Worm (Caenorhabditis elegans) whole organism, young adult: Measurements from ENCODE around the gene Y45F10C.6.
"Not testable (repeated sequence)": the region's sequence is repeated elsewhere in the genome, so short reads cannot be mapped to it uniquely, and the experiment has no call there.

Experiments used
- B0019.2 ChIP-seq: fragments of 200-800 bp; sonication (Bioruptor generic); conservative IDR thresholded peaks from 2 replicates; pipeline ENCODE4 v1.3.6; 2022; ENCODE audit warnings: missing genetic modification reagents, missing genetic modification characterization, missing compliant biosample characterization
- C06A6.2 ChIP-seq: fragments of 200-800 bp; sonication (Bioruptor generic); conservative IDR thresholded peaks from 2 replicates; pipeline ENCODE4 v1.3.6; 2022; ENCODE audit warnings: missing genetic modification characterization, missing compliant biosample characterization
- C17E4.6 ChIP-seq: fragments of 200-800 bp; sonication (Bioruptor generic); IDR thresholded peaks from 2 replicates; pipeline ENCODE4 v1.3.6; 2022; ENCODE audit warnings: missing genetic modification reagents, missing genetic modification characterization, missing compliant biosample characterization
- F23B12.7 ChIP-seq: sonication (generic microtip); optimal IDR thresholded peaks from 2 replicates; lab custom pipeline; 2017; ENCODE audit warnings: missing genetic modification characterization, mild to moderate bottlenecking, missing compliant biosample characterization, antibody characterized with exemption, moderate library complexity; ENCODE audit not compliant: insufficient read depth
- F57A8.1 ChIP-seq: fragments of 200-800 bp; sonication (Bioruptor generic); optimal IDR thresholded peaks from 2 replicates; lab custom pipeline; 2018; ENCODE audit warnings: mild to moderate bottlenecking, missing genetic modification characterization, moderate library complexity, missing compliant biosample characterization
- K11D2.4 ChIP-seq: fragments of 200-800 bp; sonication (Bioruptor generic); IDR thresholded peaks from 2 replicates; pipeline ENCODE4 v1.3.6; 2022; ENCODE audit warnings: missing genetic modification reagents, missing genetic modification characterization, missing compliant biosample characterization
- attf-3 ChIP-seq: fragments of 200-800 bp; sonication (Bioruptor generic); conservative IDR thresholded peaks from 2 replicates; pipeline ENCODE4 v1.3.6; 2022; ENCODE audit warnings: missing genetic modification reagents, missing genetic modification characterization, missing compliant biosample characterization
- attf-6 ChIP-seq: fragments of 200-800 bp; sonication (Bioruptor generic); IDR thresholded peaks from 2 replicates; pipeline ENCODE4 v1.3.6; 2022; ENCODE audit warnings: missing genetic modification reagents, missing genetic modification characterization, missing compliant biosample characterization
- ccch-3 ChIP-seq: fragments of 200-800 bp; sonication (Bioruptor generic); optimal IDR thresholded peaks from 2 replicates; lab custom pipeline; 2018; ENCODE audit warnings: mild to moderate bottlenecking, missing genetic modification characterization, missing compliant biosample characterization
- cebp-2 ChIP-seq: fragments of 200-800 bp; sonication (Bioruptor generic); IDR thresholded peaks from 2 replicates; pipeline ENCODE4 v1.3.6; 2022; ENCODE audit warnings: missing genetic modification characterization, missing compliant biosample characterization
- ceh-27 ChIP-seq: fragments of 200-800 bp; sonication (Bioruptor generic); optimal IDR thresholded peaks from 2 replicates; lab custom pipeline; 2018; ENCODE audit warnings: mild to moderate bottlenecking, missing genetic modification characterization, moderate library complexity, missing compliant biosample characterization
- chd-7 ChIP-seq: sonication (generic microtip); optimal IDR thresholded peaks from 2 replicates; lab custom pipeline; 2016; ENCODE audit warnings: mild to moderate bottlenecking, missing genetic modification characterization, moderate library complexity, missing compliant biosample characterization
- dox-1 ChIP-seq: fragments of 200-800 bp; sonication (Bioruptor generic); IDR thresholded peaks from 2 replicates; pipeline ENCODE4 v1.3.6; 2022; ENCODE audit warnings: missing genetic modification reagents, missing genetic modification characterization, missing compliant biosample characterization
- fkh-3 ChIP-seq: sonication (generic microtip); optimal IDR thresholded peaks from 2 replicates; lab custom pipeline; 2016; ENCODE audit warnings: mild to moderate bottlenecking, missing genetic modification characterization, missing compliant biosample characterization
- gei-17 ChIP-seq: fragments of 200-800 bp; sonication (Bioruptor generic); optimal IDR thresholded peaks from 2 replicates; lab custom pipeline; 2018; ENCODE audit warnings: mild to moderate bottlenecking, missing genetic modification characterization, missing compliant biosample characterization
- hmg-1.2 ChIP-seq: fragments of 200-800 bp; sonication (Bioruptor generic); IDR thresholded peaks from 2 replicates; pipeline ENCODE4 v1.3.6; 2022; ENCODE audit warnings: missing genetic modification reagents, missing genetic modification characterization, missing compliant biosample characterization
- let-526 ChIP-seq: fragments of 200-800 bp; sonication (Bioruptor generic); IDR thresholded peaks from 2 replicates; pipeline ENCODE4 v1.3.6; 2022; ENCODE audit warnings: missing genetic modification reagents, missing genetic modification characterization, missing compliant biosample characterization
- lin-54 ChIP-seq: fragments of 200-800 bp; sonication (Bioruptor generic); optimal IDR thresholded peaks from 2 replicates; lab custom pipeline; 2018; ENCODE audit warnings: mild to moderate bottlenecking, missing genetic modification characterization, missing compliant biosample characterization
- lir-1 ChIP-seq: fragments of 200-800 bp; sonication (Bioruptor generic); conservative IDR thresholded peaks from 2 replicates; pipeline ENCODE4 v1.3.6; 2022; ENCODE audit warnings: missing genetic modification reagents, missing genetic modification characterization, missing compliant biosample characterization
- lsy-27 ChIP-seq: sonication (generic microtip); optimal IDR thresholded peaks from 2 replicates; lab custom pipeline; 2017; ENCODE audit warnings: missing genetic modification characterization, mild to moderate bottlenecking, missing compliant biosample characterization, antibody characterized with exemption, missing genotype, borderline replicate concordance; ENCODE audit not compliant: insufficient read depth
- madf-3 ChIP-seq: fragments of 200-800 bp; sonication (Bioruptor generic); IDR thresholded peaks from 2 replicates; pipeline ENCODE4 v1.3.6; 2022; ENCODE audit warnings: missing genetic modification reagents, missing genetic modification characterization, missing compliant biosample characterization
- madf-6 ChIP-seq: fragments of 200-800 bp; sonication (Bioruptor generic); IDR thresholded peaks from 2 replicates; pipeline ENCODE4 v1.3.6; 2022; ENCODE audit warnings: missing genetic modification reagents, missing genetic modification characterization, missing compliant biosample characterization
- mcd-1 ChIP-seq: fragments of 200-800 bp; sonication (Bioruptor generic); IDR thresholded peaks from 2 replicates; pipeline ENCODE4 v1.3.6; 2022; ENCODE audit warnings: missing genetic modification reagents, missing genetic modification characterization, missing compliant biosample characterization
- nfyb-1 ChIP-seq: fragments of 200-800 bp; sonication (Bioruptor generic); IDR thresholded peaks from 2 replicates; pipeline ENCODE4 v1.3.6; 2022; ENCODE audit warnings: missing genetic modification reagents, missing genetic modification characterization, missing compliant biosample characterization
- nhr-120 ChIP-seq: fragments of 200-800 bp; sonication (Bioruptor generic); IDR thresholded peaks from 2 replicates; pipeline ENCODE4 v1.3.6; 2022; ENCODE audit warnings: missing genetic modification characterization, missing compliant biosample characterization
- pbrm-1 ChIP-seq: fragments of 200-800 bp; sonication (Bioruptor generic); IDR thresholded peaks from 2 replicates; pipeline ENCODE4 v1.3.6; 2022; ENCODE audit warnings: missing genetic modification reagents, missing genetic modification characterization, missing compliant biosample characterization
- rec-8 ChIP-seq, 2 experiments: sonication (generic microtip); optimal IDR thresholded peaks; 2 replicates each; lab custom pipeline; 2016; ENCODE audit warnings: mild to moderate bottlenecking in 2 of 2, missing genetic modification characterization in 2 of 2, missing genetic modification reagents in 2 of 2, missing genotype in 2 of 2, missing biosample characterization in 1 of 2, missing compliant biosample characterization in 1 of 2, moderate library complexity in 1 of 2
- repo-1 ChIP-seq: sonication (generic microtip); optimal IDR thresholded peaks from 2 replicates; lab custom pipeline; 2017; ENCODE audit warnings: mild to moderate bottlenecking, missing genetic modification characterization, missing compliant biosample characterization
- rpc-1 ChIP-seq, 2 experiments: fragments of 150-350 bp in 1 of 2; sonication (generic microtip) in 1 of 2; optimal IDR thresholded peaks; 2 replicates each; lab custom pipeline; 2014 to 2018; ENCODE audit warnings: missing biosample characterization in 1 of 2, missing genetic modification characterization in 1 of 2, missing genetic modification reagents in 1 of 2, missing genotype in 1 of 2
- snpc-1.1 ChIP-seq: sonication (generic microtip); optimal IDR thresholded peaks from 2 replicates; lab custom pipeline; 2017; ENCODE audit warnings: missing genetic modification characterization, mild to moderate bottlenecking, missing compliant biosample characterization, antibody characterized with exemption, moderate library complexity, missing genotype, missing genetic modification reagents; ENCODE audit not compliant: insufficient read depth
- snpc-3.4 ChIP-seq: sonication (generic microtip); optimal IDR thresholded peaks from 2 replicates; lab custom pipeline; 2017; ENCODE audit warnings: missing genetic modification characterization, mild to moderate bottlenecking, missing compliant biosample characterization, antibody characterized with exemption, moderate library complexity, missing genotype, missing genetic modification reagents
- snpc-4 ChIP-seq, 5 experiments: fragments of 150-350 bp in 1 of 5; sonication (generic microtip) in 4 of 5; optimal IDR thresholded peaks; 2 replicates each; lab custom pipeline; 2014 to 2018; ENCODE audit warnings: missing genetic modification characterization in 5 of 5, missing biosample characterization in 3 of 5, antibody characterized with exemption in 2 of 5, mild to moderate bottlenecking in 2 of 5, missing compliant biosample characterization in 2 of 5, missing genotype in 2 of 5, moderate library complexity in 2 of 5, missing genetic modification reagents in 1 of 5
- somi-1 ChIP-seq: fragments of 200-800 bp; sonication (Bioruptor generic); optimal IDR thresholded peaks from 2 replicates; lab custom pipeline; 2018; ENCODE audit warnings: mild to moderate bottlenecking, missing genetic modification characterization, missing compliant biosample characterization
- tbx-9 ChIP-seq: sonication (generic microtip); optimal IDR thresholded peaks from 2 replicates; lab custom pipeline; 2016; ENCODE audit warnings: borderline replicate concordance, missing genetic modification characterization, inconsistent platforms, missing compliant biosample characterization
- tlf-1 ChIP-seq: fragments of 200-800 bp; sonication (Bioruptor generic); optimal IDR thresholded peaks from 2 replicates; lab custom pipeline; 2018; ENCODE audit warnings: mild to moderate bottlenecking, missing genetic modification characterization, missing compliant biosample characterization
- zim-3 ChIP-seq: sonication (generic microtip); optimal IDR thresholded peaks from 2 replicates; lab custom pipeline; 2017; ENCODE audit warnings: mild to moderate bottlenecking, missing genetic modification characterization, moderate library complexity, missing compliant biosample characterization

Y45F10C.6 gene

DNA sequence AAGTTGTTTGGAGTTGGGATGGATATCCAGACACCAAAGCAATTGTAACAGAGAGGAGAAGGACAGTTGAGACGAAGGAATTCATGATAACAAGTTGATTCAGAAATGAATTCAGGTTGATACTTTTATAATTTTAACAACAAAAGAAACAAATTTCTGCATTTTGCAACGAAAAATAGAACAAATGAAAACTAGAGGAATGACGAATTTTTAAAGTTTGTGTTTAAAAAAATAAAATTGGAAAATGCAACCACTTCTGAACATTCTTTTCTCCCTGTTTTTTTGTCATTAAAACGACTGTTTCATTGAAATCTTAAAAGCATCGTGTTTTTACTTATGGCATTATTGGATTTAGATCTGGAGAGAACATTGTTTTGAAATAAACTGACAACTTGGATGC, 712 bp upstream of the Y45F10C.6 start, which contains the start of gene C08F11.12:
Gene C08F11.12 (minus strand): TSS at position 101 of the 400 bp plus-strand sequence.
- not testable (repeated sequence) for TF ChIP-seq tlf-1 (GFP tag; lab: Kevin White, UChicago); attf-6 (GFP tag; lab: Robert Waterston, UW); lsy-27 (tag; lab: Kevin White, UChicago)

DNA sequence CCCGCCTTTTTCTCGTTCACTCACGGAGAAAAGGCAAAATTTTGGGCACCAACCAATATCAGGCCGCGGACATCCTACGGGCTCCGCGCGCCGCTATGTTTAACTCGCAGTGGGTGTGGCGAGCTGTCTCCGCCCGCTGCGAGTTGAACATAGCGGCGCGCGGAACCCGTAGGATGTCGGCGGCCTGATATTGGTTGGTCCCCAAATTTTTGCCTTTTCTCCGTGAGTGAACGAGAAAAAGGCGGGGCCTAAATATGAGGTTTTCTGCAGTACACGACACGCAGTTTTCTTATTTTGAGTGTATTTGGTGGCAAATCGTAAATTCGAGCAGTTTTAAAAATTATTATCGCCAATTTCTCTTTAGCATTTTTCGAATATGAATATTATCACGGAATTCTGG, 6.0 kb downstream of the Y45F10C.6 start:
- TF ChIP-seq pbrm-1 (GFP tag; lab: Robert Waterston, UW) (peak; percentile 78), attf-6 (GFP tag; lab: Robert Waterston, UW) (peak; percentile 94), mcd-1 (GFP tag; lab: Robert Waterston, UW) (peak; percentile 61), snpc-4 (tag; optimal IDR thresholded peaks at IDR 0.05; lab: Kevin White, UChicago) (peak in 2 of 4 experiments; percentile 17 to 87), madf-6 (GFP tag; lab: Robert Waterston, UW) (peak; percentile 41; the same call in 1 of the 2 replicates), hmg-1.2 (GFP tag; lab: Robert Waterston, UW) (peak; percentile 67), cebp-2 (0 out of 2 replicates have a peak, but pooled peaks have one; percentile 69)
- TF ChIP-seq snpc-4 (GFP tag; optimal IDR thresholded peaks at IDR 0.05; lab: Kevin White, UChicago), result not testable (repeated sequence)

DNA sequence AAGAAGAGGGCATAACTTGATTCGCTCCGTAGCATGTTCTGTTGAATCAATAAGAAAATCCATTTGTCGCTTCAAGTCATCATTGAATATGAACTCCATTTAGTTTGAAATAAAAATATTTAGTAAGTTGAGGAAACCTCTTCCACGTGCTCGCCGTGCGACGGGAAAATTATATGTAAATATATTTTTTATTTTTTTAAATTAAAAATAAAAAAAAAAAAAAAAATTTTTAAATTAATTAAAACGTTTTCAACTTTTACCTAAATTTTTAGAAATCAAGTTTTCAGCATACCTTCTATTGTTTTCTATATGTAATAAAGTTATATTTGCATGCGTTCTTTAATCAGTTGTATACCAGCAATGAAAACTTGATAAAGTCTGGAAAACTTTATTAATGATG, 7.3 kb downstream of the Y45F10C.6 start, which contains the start of gene Y45F10C.1:
Gene Y45F10C.1 (minus strand): TSS at position 101 of the 400 bp plus-strand sequence.
- TF ChIP-seq snpc-1.1; madf-3 (GFP tag; lab: Robert Waterston, UW); ceh-27 (GFP tag; lab: Kevin White, UChicago): not testable (repeated sequence)

DNA sequence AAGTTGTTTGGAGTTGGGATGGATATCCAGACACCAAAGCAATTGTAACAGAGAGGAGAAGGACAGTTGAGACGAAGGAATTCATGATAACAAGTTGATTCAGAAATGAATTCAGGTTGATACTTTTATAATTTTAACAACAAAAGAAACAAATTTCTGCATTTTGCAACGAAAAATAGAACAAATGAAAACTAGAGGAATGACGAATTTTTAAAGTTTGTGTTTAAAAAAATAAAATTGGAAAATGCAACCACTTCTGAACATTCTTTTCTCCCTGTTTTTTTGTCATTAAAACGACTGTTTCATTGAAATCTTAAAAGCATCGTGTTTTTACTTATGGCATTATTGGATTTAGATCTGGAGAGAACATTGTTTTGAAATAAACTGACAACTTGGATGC, 10.4 kb downstream of the Y45F10C.6 start, which contains the start of gene Y45F10C.2:
Gene Y45F10C.2 (minus strand): TSS at position 101 of the 400 bp plus-strand sequence.
- TF ChIP-seq lir-1 (GFP tag; lab: Robert Waterston, UW); F57A8.1 (GFP tag; lab: Kevin White, UChicago); F23B12.7 (tag; lab: Kevin White, UChicago): not testable (repeated sequence)
- TF ChIP-seq, all 124 proteins: peak for 0; not testable (repeated sequence) for 124

DNA sequence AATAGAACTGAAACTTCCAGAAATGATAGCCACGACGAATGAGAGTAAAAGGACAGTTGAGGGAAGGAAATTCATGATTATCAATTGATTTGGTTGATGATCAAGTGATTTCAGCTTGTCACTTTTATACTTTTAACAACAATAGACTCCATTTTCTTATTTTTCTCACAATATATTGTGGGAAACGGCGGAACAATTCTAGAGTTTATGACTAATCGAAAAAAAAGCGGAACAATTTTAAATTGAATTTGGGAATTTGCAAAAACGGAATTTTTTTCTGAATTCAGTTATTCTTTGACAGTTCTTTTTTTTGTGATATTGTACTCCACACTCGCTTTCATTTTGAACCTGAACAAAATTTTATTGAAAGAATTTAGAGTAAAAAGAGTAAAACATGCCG, 12.0 kb downstream of the Y45F10C.6 start, which contains the start of gene Y45F10C.4:
Gene Y45F10C.4 (minus strand): TSS at position 101 of the 400 bp plus-strand sequence.
- TF ChIP-seq gei-17 (no peak), tbx-9 (no peak), madf-6 (GFP tag; lab: Robert Waterston, UW) (no peak), zim-3 (tag; lab: Kevin White, UChicago) (no peak), nhr-120 (GFP tag; lab: Robert Waterston, UW) (no peak), fkh-3 (tag; lab: Kevin White, UChicago) (no peak), ccch-3 (GFP tag; lab: Kevin White, UChicago) (no peak), C06A6.2 (GFP tag; lab: Robert Waterston, UW) (no peak)

DNA sequence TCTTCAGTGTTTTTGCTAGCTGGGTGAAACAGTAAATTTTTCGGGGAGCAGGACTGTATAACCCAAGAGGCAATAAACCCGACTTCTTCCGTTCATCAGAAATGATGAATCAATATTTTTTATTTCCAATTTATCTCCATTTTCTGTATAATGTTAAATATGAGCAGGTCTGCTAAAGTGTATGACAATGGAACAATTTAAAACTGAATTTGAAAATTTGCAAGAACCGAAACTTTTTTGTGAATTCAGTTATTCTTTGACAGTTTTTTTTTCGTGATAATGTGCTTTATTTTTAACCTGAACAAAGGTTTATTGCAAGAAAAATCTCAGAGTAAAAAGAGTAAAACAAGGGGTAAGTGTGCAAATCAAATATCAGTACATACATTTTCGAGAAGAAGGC, 12.9 kb downstream of the Y45F10C.6 start:
- TF ChIP-seq repo-1 (tag; lab: Kevin White, UChicago) (no peak), C17E4.6 (no peak), somi-1 (GFP tag; lab: Kevin White, UChicago) (no peak), K11D2.4 (GFP tag; lab: Robert Waterston, UW) (no peak), snpc-4 (GFP tag; optimal IDR thresholded peaks at IDR 0.05; lab: Kevin White, UChicago) (peak; percentile 41), snpc-4 (tag; optimal IDR thresholded peaks at IDR 0.05; lab: Kevin White, UChicago) (peak in 2 of 4 experiments; percentile 39 to 86), B0019.2 (GFP tag; lab: Robert Waterston, UW) (no peak), chd-7 (no peak), attf-3 (no peak), rpc-1 (optimal IDR thresholded peaks at IDR 0.05; lab: Kevin White, UChicago) (no peak), rpc-1 (tag; optimal IDR thresholded peaks at IDR 0.05; lab: Kevin White, UChicago) (no peak), let-526 (GFP tag; lab: Robert Waterston, UW) (no peak), madf-6 (GFP tag; lab: Robert Waterston, UW) (peak; percentile 15; the same call in 1 of the 2 replicates), C06A6.2 (GFP tag; lab: Robert Waterston, UW) (no peak), snpc-3.4 (tag; lab: Kevin White, UChicago) (no peak), nfyb-1 (no peak), dox-1 (GFP tag; lab: Robert Waterston, UW) (no peak), lin-54 (no peak), rec-8 (tag; optimal IDR thresholded peaks at IDR 0.05; lab: Kevin White, UChicago) (no peak)
